Worm (Caenorhabditis elegans) whole organism, L3 larva: ENCODE results near the gene cdh-9.

Source experiments
- R02D3.7 ChIP-seq: fragments of 150-350 bp; optimal IDR thresholded peaks from 2 replicates; lab custom pipeline; 2014; ENCODE audit warnings: missing biosample characterization, missing genetic modification characterization
- ZK546.5 ChIP-seq: sonication (generic microtip); optimal IDR thresholded peaks from 2 replicates; lab custom pipeline; 2017; ENCODE audit warnings: missing biosample characterization, missing genetic modification characterization
- ama-1 ChIP-seq: fragments of 150-350 bp; optimal IDR thresholded peaks from 2 replicates; lab custom pipeline; 2018
- ceh-16 ChIP-seq: sonication (generic microtip); optimal IDR thresholded peaks from 2 replicates; lab custom pipeline; 2017; ENCODE audit warnings: missing biosample characterization, missing genetic modification characterization
- ceh-28 ChIP-seq: fragments of 150-350 bp; optimal IDR thresholded peaks from 2 replicates; lab custom pipeline; 2014; ENCODE audit warnings: missing biosample characterization, missing genetic modification reagents, missing genetic modification characterization
- ceh-82 ChIP-seq: fragments of 150-350 bp; optimal IDR thresholded peaks from 2 replicates; lab custom pipeline; 2014; ENCODE audit warnings: missing biosample characterization, missing genetic modification characterization
- ceh-9 ChIP-seq: sonication (generic microtip); optimal IDR thresholded peaks from 2 replicates; lab custom pipeline; 2018; ENCODE audit warnings: missing biosample characterization, missing genetic modification characterization
- daf-12 ChIP-seq: fragments of 150-350 bp; optimal IDR thresholded peaks from 2 replicates; lab custom pipeline; 2014; ENCODE audit warnings: missing biosample characterization, missing genetic modification reagents, missing genetic modification characterization
- egl-27 ChIP-seq: sonication (generic microtip); optimal IDR thresholded peaks from 4 replicates; lab custom pipeline; 2017; ENCODE audit warnings: missing biosample characterization, missing genetic modification reagents, missing genetic modification characterization
- egl-5 ChIP-seq: fragments of 150-350 bp; optimal IDR thresholded peaks from 2 replicates; lab custom pipeline; 2017; ENCODE audit warnings: missing biosample characterization, missing genetic modification reagents, missing genetic modification characterization, inconsistent platforms
- elt-1 ChIP-seq: fragments of 150-350 bp; optimal IDR thresholded peaks from 2 replicates; lab custom pipeline; 2014; ENCODE audit warnings: missing biosample characterization, missing genetic modification characterization
- elt-2 ChIP-seq: sonication (generic microtip); optimal IDR thresholded peaks from 2 replicates; lab custom pipeline; 2016; ENCODE audit warnings: missing genetic modification reagents, mild to moderate bottlenecking, missing genetic modification characterization, missing compliant biosample characterization
- elt-3 ChIP-seq, 3 experiments: fragments of 150-350 bp in 1 of 3; sonication (generic microtip) in 2 of 3; optimal IDR thresholded peaks; 2 replicates in 2 of 3; 4 replicates in 1 of 3; lab custom pipeline; 2014 to 2017; ENCODE audit warnings: missing biosample characterization in 3 of 3, missing genetic modification characterization in 3 of 3
- eor-1 ChIP-seq, 2 experiments: fragments of 150-350 bp; optimal IDR thresholded peaks; 2 replicates each; lab custom pipeline; 2014 to 2018; ENCODE audit warnings: missing biosample characterization in 2 of 2, missing genetic modification characterization in 2 of 2
- fkh-10 ChIP-seq: sonication (generic microtip); optimal IDR thresholded peaks from 2 replicates; lab custom pipeline; 2017; ENCODE audit warnings: missing biosample characterization, missing genetic modification reagents, missing genetic modification characterization
- fkh-2 ChIP-seq: fragments of 150-350 bp; optimal IDR thresholded peaks from 2 replicates; lab custom pipeline; 2014; ENCODE audit warnings: missing biosample characterization, missing genetic modification reagents, missing genetic modification characterization
- fos-1 ChIP-seq: fragments of 150-350 bp; optimal IDR thresholded peaks from 2 replicates; lab custom pipeline; 2014; ENCODE audit warnings: missing biosample characterization, missing genetic modification characterization
- hmg-11 ChIP-seq: sonication (generic microtip); optimal IDR thresholded peaks from 2 replicates; lab custom pipeline; 2016; ENCODE audit warnings: missing genetic modification characterization, missing compliant biosample characterization
- jun-1 ChIP-seq: fragments of 150-350 bp; optimal IDR thresholded peaks from 2 replicates; lab custom pipeline; 2014; ENCODE audit warnings: missing biosample characterization, missing genetic modification reagents, missing genetic modification characterization
- lin-15B ChIP-seq: fragments of 150-350 bp; optimal IDR thresholded peaks from 2 replicates; lab custom pipeline; 2014; ENCODE audit warnings: missing biosample characterization, missing genetic modification characterization
- lin-39 ChIP-seq: fragments of 150-350 bp; optimal IDR thresholded peaks from 2 replicates; lab custom pipeline; 2018; ENCODE audit warnings: missing biosample characterization, missing genetic modification reagents, missing genetic modification characterization
- lsy-12 ChIP-seq: sonication (generic microtip); optimal IDR thresholded peaks from 2 replicates; lab custom pipeline; 2016; ENCODE audit warnings: mild to moderate bottlenecking, missing genetic modification characterization, missing compliant biosample characterization
- mdl-1 ChIP-seq: fragments of 150-350 bp; optimal IDR thresholded peaks from 2 replicates; lab custom pipeline; 2014; ENCODE audit warnings: missing biosample characterization, missing genetic modification characterization
- mml-1 ChIP-seq: fragments of 150-350 bp; sonication (generic microtip); optimal IDR thresholded peaks from 3 replicates; lab custom pipeline; 2014; ENCODE audit warnings: missing biosample characterization, missing genetic modification characterization
- nfya-1 ChIP-seq: sonication (generic microtip); optimal IDR thresholded peaks from 2 replicates; lab custom pipeline; 2017; ENCODE audit warnings: missing genetic modification characterization, mild to moderate bottlenecking, missing compliant biosample characterization, antibody characterized with exemption, moderate library complexity; ENCODE audit not compliant: insufficient read depth
- nhr-11 ChIP-seq: fragments of 150-350 bp; optimal IDR thresholded peaks from 2 replicates; lab custom pipeline; 2014; ENCODE audit warnings: missing biosample characterization, missing genetic modification characterization
- nhr-12 ChIP-seq: fragments of 150-350 bp; optimal IDR thresholded peaks from 2 replicates; lab custom pipeline; 2014; ENCODE audit warnings: missing biosample characterization, missing genetic modification characterization
- nhr-23 ChIP-seq: fragments of 150-350 bp; optimal IDR thresholded peaks from 2 replicates; lab custom pipeline; 2014; ENCODE audit warnings: missing biosample characterization, missing genetic modification reagents, missing genetic modification characterization
- nhr-237 ChIP-seq: fragments of 150-350 bp; optimal IDR thresholded peaks from 2 replicates; lab custom pipeline; 2014; ENCODE audit warnings: missing biosample characterization, missing genetic modification characterization
- nhr-25 ChIP-seq: sonication (generic microtip); optimal IDR thresholded peaks from 2 replicates; lab custom pipeline; 2017; ENCODE audit warnings: missing biosample characterization, missing genetic modification characterization
- nhr-28 ChIP-seq: fragments of 150-350 bp; optimal IDR thresholded peaks from 2 replicates; lab custom pipeline; 2014; ENCODE audit warnings: missing biosample characterization, missing genetic modification characterization
- nhr-43 ChIP-seq: sonication (generic microtip); optimal IDR thresholded peaks from 2 replicates; lab custom pipeline; 2016; ENCODE audit warnings: mild to moderate bottlenecking, missing genetic modification characterization, missing compliant biosample characterization; ENCODE audit not compliant: poor library complexity, severe bottlenecking
- nhr-67 ChIP-seq: fragments of 150-350 bp; optimal IDR thresholded peaks from 2 replicates; lab custom pipeline; 2014; ENCODE audit warnings: missing biosample characterization, missing genetic modification characterization
- nhr-76 ChIP-seq: fragments of 150-350 bp; sonication (generic microtip); optimal IDR thresholded peaks from 5 replicates; lab custom pipeline; 2014; ENCODE audit warnings: missing biosample characterization, missing genetic modification characterization
- nhr-77 ChIP-seq: fragments of 150-350 bp; optimal IDR thresholded peaks from 2 replicates; lab custom pipeline; 2014; ENCODE audit warnings: missing biosample characterization, missing genetic modification characterization
- pha-4 ChIP-seq: fragments of 150-350 bp; optimal IDR thresholded peaks from 2 replicates; lab custom pipeline; 2014; ENCODE audit warnings: missing biosample characterization, missing genetic modification reagents, missing genetic modification characterization
- pqm-1 ChIP-seq: fragments of 150-350 bp; optimal IDR thresholded peaks from 2 replicates; lab custom pipeline; 2017; ENCODE audit warnings: missing biosample characterization, missing genetic modification characterization, inconsistent platforms
- sea-2 ChIP-seq: fragments of 150-350 bp; sonication (generic microtip); optimal IDR thresholded peaks from 4 replicates; lab custom pipeline; 2014; ENCODE audit warnings: missing biosample characterization, missing genetic modification reagents, missing genetic modification characterization
- skn-1 ChIP-seq: fragments of 150-350 bp; optimal IDR thresholded peaks from 2 replicates; lab custom pipeline; 2014; ENCODE audit warnings: missing biosample characterization, missing genetic modification characterization
- snpc-4 ChIP-seq: fragments of 150-350 bp; optimal IDR thresholded peaks from 2 replicates; lab custom pipeline; 2014; ENCODE audit warnings: missing biosample characterization, missing genetic modification characterization
- tbx-2 ChIP-seq: sonication (generic microtip); optimal IDR thresholded peaks from 2 replicates; lab custom pipeline; 2016; ENCODE audit warnings: mild to moderate bottlenecking, missing genetic modification characterization, missing compliant biosample characterization
- unc-39 ChIP-seq: sonication (generic microtip); optimal IDR thresholded peaks from 4 replicates; lab custom pipeline; 2017; ENCODE audit warnings: missing biosample characterization, missing genetic modification characterization
- unc-62 ChIP-seq: fragments of 150-350 bp; sonication (generic microtip); optimal IDR thresholded peaks from 4 replicates; lab custom pipeline; 2014; ENCODE audit warnings: missing biosample characterization, missing genetic modification reagents, missing genetic modification characterization
- zag-1 ChIP-seq: fragments of 150-350 bp; optimal IDR thresholded peaks from 2 replicates; lab custom pipeline; 2014; ENCODE audit warnings: missing biosample characterization, missing genetic modification characterization
- ztf-11 ChIP-seq: fragments of 150-350 bp; optimal IDR thresholded peaks from 2 replicates; lab custom pipeline; 2014; ENCODE audit warnings: missing biosample characterization, missing genetic modification characterization
- ztf-4 ChIP-seq: fragments of 150-350 bp; optimal IDR thresholded peaks from 2 replicates; lab custom pipeline; 2014; ENCODE audit warnings: missing biosample characterization, missing genetic modification characterization

cdh-9 gene

DNA sequence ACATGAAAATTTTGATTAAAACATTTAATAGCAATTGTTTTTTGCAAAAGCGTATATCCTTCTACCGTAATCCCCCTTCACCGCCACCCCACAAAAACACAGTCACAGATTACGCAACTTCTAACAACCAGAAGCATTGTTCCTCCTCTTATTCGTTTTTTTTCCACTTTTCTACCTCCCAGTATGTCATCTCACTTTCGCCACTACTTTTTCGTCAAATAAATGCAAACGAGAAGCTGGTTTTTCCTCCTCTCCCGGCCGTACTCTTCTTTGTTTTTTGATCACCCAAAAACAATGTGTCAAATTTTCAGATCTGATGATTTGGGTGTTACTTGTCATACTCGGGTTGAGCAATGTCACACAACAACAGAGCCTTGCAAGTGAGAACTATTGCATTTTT, 38.0 kb downstream of the cdh-9 start, which contains the start of gene C06G1.1:
Gene C06G1.1 (plus strand): TSS at position 301 of the 400 bp plus-strand sequence.
- TF ChIP-seq nhr-28 (tag; lab: Kevin White, UChicago): no peak
- TF ChIP-seq hmg-11 (tag; lab: Kevin White, UChicago): no peak
- TF ChIP-seq nhr-25 (tag; lab: Kevin White, UChicago): no peak
- no peak for TF ChIP-seq zag-1 (tag; lab: Kevin White, UChicago)
- no peak for TF ChIP-seq nhr-23 (tag; lab: Kevin White, UChicago)
- TF ChIP-seq nhr-76 (tag; lab: Kevin White, UChicago): no peak
- TF ChIP-seq unc-62 (GFP tag; lab: Kevin White, UChicago): no peak
- TF ChIP-seq daf-12: no peak
- TF ChIP-seq elt-1 (tag; lab: Kevin White, UChicago): no peak
- no peak for TF ChIP-seq R02D3.7
- TF ChIP-seq skn-1 (tag; lab: Kevin White, UChicago): no peak
- TF ChIP-seq eor-1 (tag; optimal IDR thresholded peaks at IDR 0.05; lab: Kevin White, UChicago): no peak

DNA sequence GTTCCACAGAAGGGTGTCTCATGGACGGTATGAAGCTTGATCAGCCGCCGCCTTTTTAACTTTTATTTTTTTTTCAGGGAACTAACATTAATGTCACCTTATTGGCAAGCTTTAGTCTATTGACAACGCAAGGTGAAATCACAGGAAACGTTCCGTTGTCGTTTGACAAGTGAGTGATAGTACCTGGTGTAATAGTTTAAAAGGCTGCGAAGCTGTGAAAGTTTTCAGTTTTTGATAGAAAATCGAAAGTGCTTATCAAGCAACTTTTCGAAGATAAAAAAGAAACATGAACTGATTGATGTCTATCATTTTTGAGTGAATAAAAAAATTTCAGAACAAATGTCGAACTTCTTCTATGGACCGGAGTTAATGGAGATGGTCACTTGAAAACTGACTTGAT, 39.1 kb downstream of the cdh-9 start:
- no peak for TF ChIP-seq egl-27 (tag; lab: Kevin White, UChicago)
- no peak for TF ChIP-seq pha-4 (tag; lab: Kevin White, UChicago)
- TF ChIP-seq nhr-12 (tag; lab: Kevin White, UChicago): no peak
- no peak for TF ChIP-seq ceh-9 (tag; lab: Kevin White, UChicago)
- TF ChIP-seq lin-39 (tag; lab: Kevin White, UChicago): no peak
- no peak for TF ChIP-seq snpc-4 (tag; lab: Kevin White, UChicago)
- no peak for TF ChIP-seq nhr-28 (tag; lab: Kevin White, UChicago)
- no peak for TF ChIP-seq skn-1 (tag; lab: Kevin White, UChicago)
- no peak for TF ChIP-seq pqm-1 (tag; lab: Kevin White, UChicago)
- no peak for TF ChIP-seq ztf-4 (tag; lab: Kevin White, UChicago)
- TF ChIP-seq, all 47 proteins: peak for 0

DNA sequence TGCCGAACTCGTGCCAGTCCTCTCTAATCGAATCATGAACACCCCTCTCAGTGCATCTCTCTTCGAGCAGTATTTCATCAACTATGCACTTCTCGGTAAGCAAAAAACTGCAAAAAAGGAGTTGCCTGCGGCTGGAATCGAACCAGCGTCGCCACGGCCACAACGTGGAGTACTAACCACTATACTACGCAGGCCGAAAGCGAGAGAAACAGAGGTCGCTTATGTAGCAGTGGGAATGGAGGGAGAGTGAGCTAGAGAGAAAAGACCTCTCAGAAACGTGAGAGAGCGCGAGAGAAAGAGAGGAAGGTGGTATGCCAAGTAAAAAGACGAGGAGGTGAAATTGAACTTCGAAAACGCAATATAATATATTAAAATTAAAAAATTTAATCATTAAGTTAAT, 39.7 kb downstream of the cdh-9 start:
- no peak for TF ChIP-seq ztf-11 (tag; lab: Kevin White, UChicago)
- peak; percentile 66 for TF ChIP-seq nfya-1 (tag; lab: Kevin White, UChicago)
- TF ChIP-seq ceh-28 (tag; lab: Kevin White, UChicago): peak; percentile 36
- peak; percentile 78 for TF ChIP-seq lsy-12 (tag; lab: Kevin White, UChicago)
- TF ChIP-seq ceh-9 (tag; lab: Kevin White, UChicago): no peak
- TF ChIP-seq fkh-2 (tag; lab: Kevin White, UChicago): no peak
- peak; percentile 72 for TF ChIP-seq egl-5
- peak in 1 of 3 experiments; percentile 54 for TF ChIP-seq elt-3 (tag; optimal IDR thresholded peaks at IDR 0.05; lab: Kevin White, UChicago)
- peak; percentile 78 for TF ChIP-seq nhr-25 (tag; lab: Kevin White, UChicago)
- TF ChIP-seq nhr-23 (tag; lab: Kevin White, UChicago): peak; percentile 60
- peak; percentile 61 for TF ChIP-seq pqm-1 (tag; lab: Kevin White, UChicago)
- TF ChIP-seq elt-2 (tag; lab: Kevin White, UChicago): peak; percentile 61
- TF ChIP-seq daf-12: no peak
- TF ChIP-seq nhr-237 (tag; lab: Kevin White, UChicago): no peak
- TF ChIP-seq fos-1 (tag; lab: Kevin White, UChicago): no peak
- TF ChIP-seq nhr-76 (tag; lab: Kevin White, UChicago): no peak
- TF ChIP-seq mml-1 (tag; lab: Kevin White, UChicago): peak; percentile 25
- peak; percentile 70 for TF ChIP-seq lin-39 (tag; lab: Kevin White, UChicago)
- no peak for TF ChIP-seq nhr-12 (tag; lab: Kevin White, UChicago)
- TF ChIP-seq jun-1: peak; percentile 87
- TF ChIP-seq sea-2: peak; percentile 54
- no peak for TF ChIP-seq eor-1 (tag; optimal IDR thresholded peaks at IDR 0.05; lab: Kevin White, UChicago)
- no peak for TF ChIP-seq unc-62 (GFP tag; lab: Kevin White, UChicago)
- no peak for TF ChIP-seq ztf-4 (tag; lab: Kevin White, UChicago)
- TF ChIP-seq hmg-11 (tag; lab: Kevin White, UChicago): peak; percentile 80
- peak; percentile 84 for TF ChIP-seq pha-4 (tag; lab: Kevin White, UChicago)
- no peak for TF ChIP-seq zag-1 (tag; lab: Kevin White, UChicago)
- TF ChIP-seq ZK546.5: no peak
- no peak for TF ChIP-seq fkh-10
- no peak for TF ChIP-seq nhr-77 (tag; lab: Kevin White, UChicago)
- peak; percentile 52 for TF ChIP-seq nhr-43 (tag; lab: Kevin White, UChicago)
- peak; percentile 41 for TF ChIP-seq snpc-4 (tag; lab: Kevin White, UChicago)
- peak; percentile 12 for TF ChIP-seq lin-15B
- no peak for TF ChIP-seq nhr-67 (tag; lab: Kevin White, UChicago)
- peak; percentile 25 for TF ChIP-seq mdl-1 (tag; lab: Kevin White, UChicago)
- peak; percentile 68 for TF ChIP-seq skn-1 (tag; lab: Kevin White, UChicago)
- peak; percentile 29 for TF ChIP-seq egl-27 (tag; lab: Kevin White, UChicago)
- peak; percentile 54 for TF ChIP-seq ceh-82 (tag; lab: Kevin White, UChicago)
- TF ChIP-seq tbx-2: peak; percentile 67
- no peak for TF ChIP-seq elt-1 (tag; lab: Kevin White, UChicago)
- TF ChIP-seq ceh-16 (tag; lab: Kevin White, UChicago): no peak
- TF ChIP-seq nhr-28 (tag; lab: Kevin White, UChicago): no peak
- TF ChIP-seq unc-39 (tag; lab: Kevin White, UChicago): no peak
- TF ChIP-seq nhr-11: peak; percentile 38
- peak; percentile 21 for TF ChIP-seq ama-1 (lab: Kevin White, UChicago)
- TF ChIP-seq R02D3.7: peak; percentile 8
